Fruit fly (Drosophila melanogaster) whole organism, embryonic: ENCODE measurements around the gene CG45487.

Source experiments
- B-H1 ChIP-seq: fragments of 200-800 bp; sonication (Bioruptor generic); IDR thresholded peaks from 3 replicates; pipeline ENCODE4 v1.3.6; 2022; ENCODE audit warnings: missing biosample characterization, missing genetic modification characterization
- B-H2 ChIP-seq: fragments of 200-800 bp; sonication (Bioruptor generic); optimal IDR thresholded peaks from 2 replicates; lab custom pipeline; 2018; ENCODE audit warnings: missing biosample characterization, mild to moderate bottlenecking, missing genetic modification characterization
- CG10147 ChIP-seq: fragments of 200-800 bp; sonication (Bioruptor generic); optimal IDR thresholded peaks from 2 replicates; lab custom pipeline; 2019; ENCODE audit warnings: missing biosample characterization, mild to moderate bottlenecking, missing genetic modification characterization, moderate library complexity
- CG10274 ChIP-seq: fragments of 200-800 bp; sonication (Bioruptor generic); optimal IDR thresholded peaks from 3 replicates; lab custom pipeline; 2017; ENCODE audit warnings: missing biosample characterization, mild to moderate bottlenecking, missing genetic modification characterization
- CG10431 ChIP-seq: fragments of 200-800 bp; sonication (Bioruptor generic); optimal IDR thresholded peaks from 3 replicates; lab custom pipeline; 2018; ENCODE audit warnings: missing biosample characterization, mild to moderate bottlenecking, missing genetic modification characterization
- CG12155 ChIP-seq: fragments of 200-800 bp; sonication (Bioruptor generic); optimal IDR thresholded peaks from 3 replicates; lab custom pipeline; 2016; ENCODE audit warnings: missing biosample characterization, missing genetic modification characterization
- CG12219 ChIP-seq: fragments of 200-800 bp; sonication (Bioruptor generic); optimal IDR thresholded peaks from 3 replicates; lab custom pipeline; 2018; ENCODE audit warnings: missing biosample characterization, mild to moderate bottlenecking, missing genetic modification characterization
- CG13424 ChIP-seq: fragments of 200-800 bp; sonication (Bioruptor generic); optimal IDR thresholded peaks from 2 replicates; lab custom pipeline; 2019; ENCODE audit warnings: missing biosample characterization, mild to moderate bottlenecking, missing genetic modification characterization, moderate library complexity
- CG14050 ChIP-seq: fragments of 200-800 bp; sonication (Bioruptor generic); IDR thresholded peaks from 3 replicates; pipeline ENCODE4 v1.3.6; 2022; ENCODE audit warnings: missing biosample characterization, missing genetic modification characterization
- CG14710 ChIP-seq: fragments of 200-800 bp; sonication (Bioruptor generic); optimal IDR thresholded peaks from 3 replicates; lab custom pipeline; 2019; ENCODE audit warnings: missing biosample characterization, mild to moderate bottlenecking, missing genetic modification characterization, moderate library complexity
- CG15269 ChIP-seq: fragments of 200-800 bp; sonication (Bioruptor generic); optimal IDR thresholded peaks from 2 replicates; lab custom pipeline; 2018; ENCODE audit warnings: missing biosample characterization, mild to moderate bottlenecking, missing genetic modification characterization, moderate library complexity
- CG15514 ChIP-seq: fragments of 200-800 bp; sonication (Bioruptor generic); optimal IDR thresholded peaks from 3 replicates; lab custom pipeline; 2017; ENCODE audit warnings: missing biosample characterization, missing genetic modification characterization, mild to moderate bottlenecking, moderate library complexity, missing genetic modification reagents
- CG16815 ChIP-seq: fragments of 200-800 bp; sonication (Bioruptor generic); optimal IDR thresholded peaks from 3 replicates; lab custom pipeline; 2017; ENCODE audit warnings: missing biosample characterization, mild to moderate bottlenecking, missing genetic modification characterization
- CG17385 ChIP-seq: fragments of 200-800 bp; sonication (Bioruptor generic); optimal IDR thresholded peaks from 3 replicates; lab custom pipeline; 2018; ENCODE audit warnings: missing biosample characterization, mild to moderate bottlenecking, missing genetic modification characterization
- CG18599 ChIP-seq: fragments of 200-800 bp; sonication (Bioruptor generic); optimal IDR thresholded peaks from 3 replicates; lab custom pipeline; 2017; ENCODE audit warnings: missing biosample characterization, missing genetic modification characterization, mild to moderate bottlenecking, moderate library complexity, missing genetic modification reagents
- CG2712 ChIP-seq: fragments of 200-800 bp; optimal IDR thresholded peaks from 3 replicates; lab custom pipeline; 2019; ENCODE audit warnings: missing biosample characterization, mild to moderate bottlenecking, missing genetic modification characterization, moderate library complexity
- CG2875 ChIP-seq: fragments of 200-800 bp; sonication (Bioruptor generic); optimal IDR thresholded peaks from 2 replicates; lab custom pipeline; 2017; ENCODE audit warnings: missing biosample characterization, mild to moderate bottlenecking, missing genetic modification characterization, missing genetic modification reagents
- CG33213 ChIP-seq: fragments of 200-800 bp; sonication (Bioruptor generic); optimal IDR thresholded peaks from 3 replicates; lab custom pipeline; 2016; ENCODE audit warnings: missing biosample characterization, missing genetic modification characterization
- CG7357 ChIP-seq: fragments of 200-800 bp; sonication (Bioruptor generic); IDR thresholded peaks from 3 replicates; pipeline ENCODE4 v1.3.6; 2022; ENCODE audit warnings: missing biosample characterization, missing genetic modification characterization
- CG7928 ChIP-seq: fragments of 200-800 bp; sonication (Bioruptor generic); optimal IDR thresholded peaks from 2 replicates; lab custom pipeline; 2017; ENCODE audit warnings: missing biosample characterization, mild to moderate bottlenecking, missing genetic modification characterization
- CG8290 ChIP-seq, 3 experiments: fragments of 200-800 bp; sonication (Bioruptor generic); optimal IDR thresholded peaks; 2 replicates each; lab custom pipeline; 2016 to 2019; ENCODE audit warnings: missing biosample characterization in 3 of 3, missing genetic modification characterization in 3 of 3, mild to moderate bottlenecking in 2 of 3, moderate library complexity in 1 of 3
- CTCF ChIP-seq: fragments of 200-800 bp; sonication (Bioruptor generic); optimal IDR thresholded peaks from 2 replicates; lab custom pipeline; 2017; ENCODE audit warnings: missing biosample characterization, mild to moderate bottlenecking, missing genetic modification characterization, moderate library complexity
- Chrac-16 ChIP-seq: fragments of 200-800 bp; sonication (Bioruptor generic); optimal IDR thresholded peaks from 3 replicates; lab custom pipeline; 2016; ENCODE audit warnings: missing biosample characterization, missing genetic modification characterization
- Dip2 ChIP-seq: fragments of 200-800 bp; sonication (Bioruptor generic); IDR thresholded peaks from 2 replicates; pipeline ENCODE4 v1.3.6; 2022; ENCODE audit warnings: missing biosample characterization, missing genetic modification characterization
- Drgx ChIP-seq: fragments of 200-800 bp; sonication (Bioruptor generic); IDR thresholded peaks from 2 replicates; pipeline ENCODE4 v1.3.6; 2022; ENCODE audit warnings: missing biosample characterization, missing genetic modification characterization
- Hr51 ChIP-seq, 2 experiments: fragments of 200-800 bp; sonication (Bioruptor generic); optimal IDR thresholded peaks; 2 replicates in 1 of 2; 3 replicates in 1 of 2; lab custom pipeline; 2016 to 2018; ENCODE audit warnings: missing biosample characterization in 2 of 2, missing genetic modification characterization in 2 of 2, mild to moderate bottlenecking in 1 of 2, moderate library complexity in 1 of 2
- Hsf ChIP-seq: fragments of 200-800 bp; sonication (Bioruptor generic); optimal IDR thresholded peaks from 3 replicates; lab custom pipeline; 2016; ENCODE audit warnings: missing biosample characterization, missing genetic modification characterization
- Med ChIP-seq: fragments of 200-800 bp; sonication (Bioruptor generic); peaks from one replicate; lab custom pipeline; 2016; ENCODE audit warnings: missing biosample characterization, missing genetic modification characterization, mild to moderate bottlenecking, inconsistent platforms, moderate library complexity
- Sox100B ChIP-seq: fragments of 200-800 bp; sonication (Bioruptor generic); optimal IDR thresholded peaks from 3 replicates; lab custom pipeline; 2018; ENCODE audit warnings: missing biosample characterization, mild to moderate bottlenecking, missing genetic modification characterization
- Sox102F ChIP-seq: fragments of 200-800 bp; sonication (Bioruptor generic); optimal IDR thresholded peaks from 2 replicates; lab custom pipeline; 2018; ENCODE audit warnings: missing biosample characterization, mild to moderate bottlenecking, missing genetic modification characterization, moderate library complexity
- Sry-β ChIP-seq: fragments of 200-800 bp; sonication (Bioruptor generic); optimal IDR thresholded peaks from 2 replicates; lab custom pipeline; 2018; ENCODE audit warnings: missing biosample characterization, mild to moderate bottlenecking, missing genetic modification characterization, moderate library complexity
- Trl ChIP-seq, 3 experiments: fragments of >200 bp in 2 of 3; fragments of 200-800 bp in 1 of 3; sonication (Bioruptor generic) in 1 of 3; optimal IDR thresholded peaks; 2 replicates in 1 of 3; 3 replicates in 2 of 3; lab custom pipeline; 2016 to 2017; ENCODE audit warnings: missing biosample characterization in 1 of 3, missing genetic modification characterization in 1 of 3
- Usf ChIP-seq: fragments of 200-800 bp; sonication (Bioruptor generic); optimal IDR thresholded peaks from 2 replicates; lab custom pipeline; 2017; ENCODE audit warnings: missing genotype, missing biosample characterization, missing genetic modification characterization
- bcd ChIP-seq: fragments of 200-800 bp; sonication (Bioruptor generic); optimal IDR thresholded peaks from 2 replicates; lab custom pipeline; 2017; ENCODE audit warnings: missing biosample characterization, mild to moderate bottlenecking, missing genetic modification characterization
- cwo ChIP-seq: fragments of 200-800 bp; sonication (Bioruptor generic); optimal IDR thresholded peaks from 3 replicates; lab custom pipeline; 2017; ENCODE audit warnings: missing biosample characterization, missing genetic modification characterization, mild to moderate bottlenecking, moderate library complexity, missing genetic modification reagents
- da ChIP-seq: fragments of 200-800 bp; sonication (Bioruptor generic); optimal IDR thresholded peaks from 2 replicates; lab custom pipeline; 2016; ENCODE audit warnings: missing biosample characterization, missing genetic modification characterization
- dpn ChIP-seq, 2 experiments: fragments of 200-800 bp; sonication (Bioruptor generic); optimal IDR thresholded peaks; 3 replicates each; lab custom pipeline; 2016; ENCODE audit warnings: missing biosample characterization in 2 of 2, missing genetic modification characterization in 2 of 2
- eve ChIP-seq, 2 experiments: fragments of >200 bp; optimal IDR thresholded peaks; 2 replicates each; lab custom pipeline; 2017; ENCODE audit warnings: missing biosample characterization in 2 of 2, missing genetic modification characterization in 2 of 2
- fd3F ChIP-seq: fragments of 200-800 bp; sonication (Bioruptor generic); optimal IDR thresholded peaks from 2 replicates; lab custom pipeline; 2018; ENCODE audit warnings: missing biosample characterization, mild to moderate bottlenecking, missing genetic modification characterization, moderate library complexity
- ind ChIP-seq: fragments of 200-800 bp; sonication (Bioruptor generic); optimal IDR thresholded peaks from 3 replicates; lab custom pipeline; 2016; ENCODE audit warnings: missing biosample characterization, missing genetic modification characterization
- pan ChIP-seq, 4 experiments: fragments of >200 bp in 3 of 4; fragments of 200-800 bp in 1 of 4; sonication (Bioruptor generic) in 1 of 4; optimal IDR thresholded peaks in 3 of 4; IDR thresholded peaks in 1 of 4; 2 replicates each; pipeline versions ENCODE4 v1.3.6 to Lab custom; 2017 to 2022; ENCODE audit warnings: missing biosample characterization in 2 of 4, missing genetic modification characterization in 2 of 4, mixed read lengths in 1 of 4
- sens ChIP-seq: fragments of 200-800 bp; sonication (Bioruptor generic); peaks from one replicate; lab custom pipeline; 2016; ENCODE audit warnings: missing biosample characterization, missing genetic modification characterization
- toy ChIP-seq: fragments of 200-800 bp; sonication (Bioruptor generic); IDR thresholded peaks from 2 replicates; pipeline ENCODE4 v1.3.6; 2022; ENCODE audit warnings: missing biosample characterization, missing genetic modification characterization
- ttk ChIP-seq: fragments of 200-800 bp; sonication (Bioruptor generic); IDR thresholded peaks from 2 replicates; pipeline ENCODE4 v2.1.2; 2022; ENCODE audit warnings: missing biosample characterization, missing genetic modification characterization
- tx ChIP-seq: fragments of 200-800 bp; sonication (Bioruptor generic); optimal IDR thresholded peaks from 2 replicates; lab custom pipeline; 2016; ENCODE audit warnings: missing biosample characterization, missing genetic modification characterization
- vvl ChIP-seq: fragments of 200-800 bp; sonication (Bioruptor generic); IDR thresholded peaks from 2 replicates; pipeline ENCODE4 v1.3.6; 2022; ENCODE audit warnings: missing biosample characterization, missing genetic modification characterization

Gene CG45487

dm6 chrX:19964215-19964614, 49.1 kb upstream of the CG45487 start (continued):
- TF ChIP-seq cwo = no peak
- no peak for TF ChIP-seq B-H1 (GFP tag; lab: Robert Waterston, UW)
- TF ChIP-seq Drgx (GFP tag; lab: Robert Waterston, UW) = no peak
- no peak for TF ChIP-seq CG2875 (GFP tag; lab: Kevin White, UChicago)
- peak; percentile 70 for TF ChIP-seq CG15269 (tag; lab: Kevin White, UChicago)
- TF ChIP-seq CG13424 = peak; percentile 7
- TF ChIP-seq CG8290 (GFP tag; optimal IDR thresholded peaks at IDR 0.05; lab: Kevin White, UChicago) = no peak
- peak in 1 of 2 experiments; percentile 46 for TF ChIP-seq CG8290 (tag; optimal IDR thresholded peaks at IDR 0.05; lab: Kevin White, UChicago)
- peak; percentile 10 for TF ChIP-seq CG15514 (GFP tag; lab: Kevin White, UChicago)
- no peak for TF ChIP-seq B-H2
- TF ChIP-seq CTCF (GFP tag; lab: Kevin White, UChicago) = no peak
- peak; percentile 1 for TF ChIP-seq ind
- TF ChIP-seq tx (GFP tag; lab: Kevin White, UChicago) = peak; percentile 5
- TF ChIP-seq pan (optimal IDR thresholded peaks at IDR 0.05; lab: Kevin White, UChicago) = no peak
- TF ChIP-seq pan (GFP tag; optimal IDR thresholded peaks at IDR 0.05 in 1 of 2, IDR thresholded peaks at IDR 0.05 in 1 of 2) = peak in 1 of 2 experiments; percentile 62
- TF ChIP-seq eve (GFP tag; optimal IDR thresholded peaks at IDR 0.05; lab: Kevin White, UChicago) = peak in 1 of 2 experiments; percentile 5
- TF ChIP-seq CG7928 (GFP tag; lab: Kevin White, UChicago) = no peak
- peak; percentile 15 for TF ChIP-seq Hsf (GFP tag; lab: Kevin White, UChicago)
- TF ChIP-seq bcd (GFP tag; lab: Kevin White, UChicago) = peak; percentile 24
- TF ChIP-seq dpn (GFP tag; optimal IDR thresholded peaks at IDR 0.05; lab: Kevin White, UChicago) = peak; percentile 46 to 52
- TF ChIP-seq da (GFP tag; lab: Kevin White, UChicago) = no peak
- TF ChIP-seq toy (GFP tag; lab: Robert Waterston, UW) = no peak
- no peak for TF ChIP-seq CG14710 (tag; lab: Kevin White, UChicago)
- peak; percentile 11 for TF ChIP-seq CG12155 (GFP tag; lab: Kevin White, UChicago)
- peak; percentile 44 for TF ChIP-seq fd3F (GFP tag; lab: Kevin White, UChicago)
- peak; percentile 25 for TF ChIP-seq CG12219
- TF ChIP-seq CG18599 (GFP tag; lab: Kevin White, UChicago) = peak; percentile 22
- TF ChIP-seq Trl (optimal IDR thresholded peaks at IDR 0.05; lab: Kevin White, UChicago) = no peak
- peak; percentile 10 for TF ChIP-seq Trl (GFP tag; optimal IDR thresholded peaks at IDR 0.05; lab: Kevin White, UChicago)
- peak; percentile 27 for TF ChIP-seq Sox100B (GFP tag; lab: Kevin White, UChicago)
- no peak for TF ChIP-seq CG10431
- peak; percentile 88 for TF ChIP-seq sens (GFP tag; lab: Kevin White, UChicago)
- TF ChIP-seq CG10147 (GFP tag; lab: Kevin White, UChicago) = peak; percentile 4
- no peak for TF ChIP-seq CG33213 (GFP tag; lab: Kevin White, UChicago)
- peak; percentile 48; the same call in 1 of the 3 replicates for TF ChIP-seq CG14050 (GFP tag; lab: Robert Waterston, UW)
- TF ChIP-seq CG2712 = no peak
- TF ChIP-seq Chrac-16 = peak; percentile 17
- peak; percentile 31 for TF ChIP-seq CG17385 (GFP tag; lab: Kevin White, UChicago)
- no peak for TF ChIP-seq vvl (GFP tag; lab: Robert Waterston, UW)
- TF ChIP-seq Sox102F = peak; percentile 48
- TF ChIP-seq Sry-β (GFP tag; lab: Kevin White, UChicago) = no peak
- TF ChIP-seq Hr51 (GFP tag; optimal IDR thresholded peaks at IDR 0.05; lab: Kevin White, UChicago) = peak in 1 of 2 experiments; percentile 70
- no peak for TF ChIP-seq Usf
- TF ChIP-seq ttk (GFP tag; lab: Robert Waterston, UW) = peak; percentile 20; the same call in 1 of the 2 replicates
- TF ChIP-seq CG16815 = no peak
- no peak for TF ChIP-seq Dip2 (GFP tag; lab: Robert Waterston, UW)
- TF ChIP-seq CG10274 = peak; percentile 4
- TF ChIP-seq Med = peak; percentile 85
- no peak for TF ChIP-seq CG7357 (GFP tag; lab: Robert Waterston, UW)
